Worm (Caenorhabditis elegans) whole organism, L3 larva: ENCODE measurements around the gene clec-149.

Experiments
- R02D3.7 ChIP-seq: fragments of 150-350 bp; optimal IDR thresholded peaks from 2 replicates; lab custom pipeline; 2014; ENCODE audit warnings: missing biosample characterization, missing genetic modification characterization
- ZK546.5 ChIP-seq: sonication (generic microtip); optimal IDR thresholded peaks from 2 replicates; lab custom pipeline; 2017; ENCODE audit warnings: missing biosample characterization, missing genetic modification characterization
- ama-1 ChIP-seq: fragments of 150-350 bp; optimal IDR thresholded peaks from 2 replicates; lab custom pipeline; 2018
- ceh-16 ChIP-seq: sonication (generic microtip); optimal IDR thresholded peaks from 2 replicates; lab custom pipeline; 2017; ENCODE audit warnings: missing biosample characterization, missing genetic modification characterization
- ceh-28 ChIP-seq: fragments of 150-350 bp; optimal IDR thresholded peaks from 2 replicates; lab custom pipeline; 2014; ENCODE audit warnings: missing biosample characterization, missing genetic modification reagents, missing genetic modification characterization
- ceh-82 ChIP-seq: fragments of 150-350 bp; optimal IDR thresholded peaks from 2 replicates; lab custom pipeline; 2014; ENCODE audit warnings: missing biosample characterization, missing genetic modification characterization
- ceh-9 ChIP-seq: sonication (generic microtip); optimal IDR thresholded peaks from 2 replicates; lab custom pipeline; 2018; ENCODE audit warnings: missing biosample characterization, missing genetic modification characterization
- daf-12 ChIP-seq: fragments of 150-350 bp; optimal IDR thresholded peaks from 2 replicates; lab custom pipeline; 2014; ENCODE audit warnings: missing biosample characterization, missing genetic modification reagents, missing genetic modification characterization
- egl-5 ChIP-seq: fragments of 150-350 bp; optimal IDR thresholded peaks from 2 replicates; lab custom pipeline; 2017; ENCODE audit warnings: missing biosample characterization, missing genetic modification reagents, missing genetic modification characterization, inconsistent platforms
- elt-1 ChIP-seq: fragments of 150-350 bp; optimal IDR thresholded peaks from 2 replicates; lab custom pipeline; 2014; ENCODE audit warnings: missing biosample characterization, missing genetic modification characterization
- elt-2 ChIP-seq: sonication (generic microtip); optimal IDR thresholded peaks from 2 replicates; lab custom pipeline; 2016; ENCODE audit warnings: missing genetic modification reagents, mild to moderate bottlenecking, missing genetic modification characterization, missing compliant biosample characterization
- elt-3 ChIP-seq, 3 experiments: fragments of 150-350 bp in 1 of 3; sonication (generic microtip) in 2 of 3; optimal IDR thresholded peaks; 2 replicates in 2 of 3; 4 replicates in 1 of 3; lab custom pipeline; 2014 to 2017; ENCODE audit warnings: missing biosample characterization in 3 of 3, missing genetic modification characterization in 3 of 3
- eor-1 ChIP-seq, 2 experiments: fragments of 150-350 bp; optimal IDR thresholded peaks; 2 replicates each; lab custom pipeline; 2014 to 2018; ENCODE audit warnings: missing biosample characterization in 2 of 2, missing genetic modification characterization in 2 of 2
- fkh-10 ChIP-seq: sonication (generic microtip); optimal IDR thresholded peaks from 2 replicates; lab custom pipeline; 2017; ENCODE audit warnings: missing biosample characterization, missing genetic modification reagents, missing genetic modification characterization
- hmg-11 ChIP-seq: sonication (generic microtip); optimal IDR thresholded peaks from 2 replicates; lab custom pipeline; 2016; ENCODE audit warnings: missing genetic modification characterization, missing compliant biosample characterization
- jun-1 ChIP-seq: fragments of 150-350 bp; optimal IDR thresholded peaks from 2 replicates; lab custom pipeline; 2014; ENCODE audit warnings: missing biosample characterization, missing genetic modification reagents, missing genetic modification characterization
- lin-15B ChIP-seq: fragments of 150-350 bp; optimal IDR thresholded peaks from 2 replicates; lab custom pipeline; 2014; ENCODE audit warnings: missing biosample characterization, missing genetic modification characterization
- lin-39 ChIP-seq: fragments of 150-350 bp; optimal IDR thresholded peaks from 2 replicates; lab custom pipeline; 2018; ENCODE audit warnings: missing biosample characterization, missing genetic modification reagents, missing genetic modification characterization
- lsy-12 ChIP-seq: sonication (generic microtip); optimal IDR thresholded peaks from 2 replicates; lab custom pipeline; 2016; ENCODE audit warnings: mild to moderate bottlenecking, missing genetic modification characterization, missing compliant biosample characterization
- mml-1 ChIP-seq: fragments of 150-350 bp; sonication (generic microtip); optimal IDR thresholded peaks from 3 replicates; lab custom pipeline; 2014; ENCODE audit warnings: missing biosample characterization, missing genetic modification characterization
- nfya-1 ChIP-seq: sonication (generic microtip); optimal IDR thresholded peaks from 2 replicates; lab custom pipeline; 2017; ENCODE audit warnings: missing genetic modification characterization, mild to moderate bottlenecking, missing compliant biosample characterization, antibody characterized with exemption, moderate library complexity; ENCODE audit not compliant: insufficient read depth
- nhr-23 ChIP-seq: fragments of 150-350 bp; optimal IDR thresholded peaks from 2 replicates; lab custom pipeline; 2014; ENCODE audit warnings: missing biosample characterization, missing genetic modification reagents, missing genetic modification characterization
- nhr-25 ChIP-seq: sonication (generic microtip); optimal IDR thresholded peaks from 2 replicates; lab custom pipeline; 2017; ENCODE audit warnings: missing biosample characterization, missing genetic modification characterization
- nhr-28 ChIP-seq: fragments of 150-350 bp; optimal IDR thresholded peaks from 2 replicates; lab custom pipeline; 2014; ENCODE audit warnings: missing biosample characterization, missing genetic modification characterization
- nhr-43 ChIP-seq: sonication (generic microtip); optimal IDR thresholded peaks from 2 replicates; lab custom pipeline; 2016; ENCODE audit warnings: mild to moderate bottlenecking, missing genetic modification characterization, missing compliant biosample characterization; ENCODE audit not compliant: poor library complexity, severe bottlenecking
- nhr-67 ChIP-seq: fragments of 150-350 bp; optimal IDR thresholded peaks from 2 replicates; lab custom pipeline; 2014; ENCODE audit warnings: missing biosample characterization, missing genetic modification characterization
- nhr-76 ChIP-seq: fragments of 150-350 bp; sonication (generic microtip); optimal IDR thresholded peaks from 5 replicates; lab custom pipeline; 2014; ENCODE audit warnings: missing biosample characterization, missing genetic modification characterization
- nhr-77 ChIP-seq: fragments of 150-350 bp; optimal IDR thresholded peaks from 2 replicates; lab custom pipeline; 2014; ENCODE audit warnings: missing biosample characterization, missing genetic modification characterization
- pha-4 ChIP-seq: fragments of 150-350 bp; optimal IDR thresholded peaks from 2 replicates; lab custom pipeline; 2014; ENCODE audit warnings: missing biosample characterization, missing genetic modification reagents, missing genetic modification characterization
- pqm-1 ChIP-seq: fragments of 150-350 bp; optimal IDR thresholded peaks from 2 replicates; lab custom pipeline; 2017; ENCODE audit warnings: missing biosample characterization, missing genetic modification characterization, inconsistent platforms
- sea-2 ChIP-seq: fragments of 150-350 bp; sonication (generic microtip); optimal IDR thresholded peaks from 4 replicates; lab custom pipeline; 2014; ENCODE audit warnings: missing biosample characterization, missing genetic modification reagents, missing genetic modification characterization
- tbx-2 ChIP-seq: sonication (generic microtip); optimal IDR thresholded peaks from 2 replicates; lab custom pipeline; 2016; ENCODE audit warnings: mild to moderate bottlenecking, missing genetic modification characterization, missing compliant biosample characterization
- unc-39 ChIP-seq: sonication (generic microtip); optimal IDR thresholded peaks from 4 replicates; lab custom pipeline; 2017; ENCODE audit warnings: missing biosample characterization, missing genetic modification characterization
- unc-62 ChIP-seq: fragments of 150-350 bp; sonication (generic microtip); optimal IDR thresholded peaks from 4 replicates; lab custom pipeline; 2014; ENCODE audit warnings: missing biosample characterization, missing genetic modification reagents, missing genetic modification characterization
- zag-1 ChIP-seq: fragments of 150-350 bp; optimal IDR thresholded peaks from 2 replicates; lab custom pipeline; 2014; ENCODE audit warnings: missing biosample characterization, missing genetic modification characterization
- ztf-11 ChIP-seq: fragments of 150-350 bp; optimal IDR thresholded peaks from 2 replicates; lab custom pipeline; 2014; ENCODE audit warnings: missing biosample characterization, missing genetic modification characterization
- ztf-4 ChIP-seq: fragments of 150-350 bp; optimal IDR thresholded peaks from 2 replicates; lab custom pipeline; 2014; ENCODE audit warnings: missing biosample characterization, missing genetic modification characterization

The clec-149 gene

DNA sequence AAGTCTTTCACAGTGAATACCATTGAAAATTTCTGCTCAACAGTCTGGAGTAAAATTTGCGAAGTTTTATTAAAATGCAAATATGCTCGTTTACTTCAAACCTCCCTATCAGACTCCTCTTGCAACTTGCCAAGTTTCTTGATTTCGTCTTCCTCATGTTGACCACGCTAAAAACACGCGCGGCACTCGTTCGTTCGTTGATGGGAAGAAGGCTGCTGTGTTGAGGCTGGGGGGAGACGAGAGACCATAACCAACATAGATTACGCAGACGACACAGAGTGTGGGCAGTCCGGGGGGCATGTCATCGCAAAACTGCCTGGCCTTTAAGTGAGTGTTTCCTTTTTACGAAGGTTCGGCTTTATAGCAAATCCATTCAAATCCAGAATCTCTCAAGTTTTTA lies 21.0 kb downstream of the clec-149 start (continued):
- TF ChIP-seq egl-5 (tag; lab: Kevin White, UChicago) (no peak), nhr-77 (tag; lab: Kevin White, UChicago) (no peak), ztf-11 (tag; lab: Kevin White, UChicago) (no peak), lsy-12 (tag; lab: Kevin White, UChicago) (no peak), zag-1 (tag; lab: Kevin White, UChicago) (no peak), elt-3 (tag; optimal IDR thresholded peaks at IDR 0.05; lab: Kevin White, UChicago) (no peak), nhr-43 (tag; lab: Kevin White, UChicago) (peak; percentile 43)

- TF ChIP-seq ceh-16 (tag; lab: Kevin White, UChicago): no peak
- peak; percentile 51 for TF ChIP-seq pha-4 (tag; lab: Kevin White, UChicago)
Measured at ce11 chrIII:844577-844976, 21.6 kb downstream of the clec-149 start.

DNA sequence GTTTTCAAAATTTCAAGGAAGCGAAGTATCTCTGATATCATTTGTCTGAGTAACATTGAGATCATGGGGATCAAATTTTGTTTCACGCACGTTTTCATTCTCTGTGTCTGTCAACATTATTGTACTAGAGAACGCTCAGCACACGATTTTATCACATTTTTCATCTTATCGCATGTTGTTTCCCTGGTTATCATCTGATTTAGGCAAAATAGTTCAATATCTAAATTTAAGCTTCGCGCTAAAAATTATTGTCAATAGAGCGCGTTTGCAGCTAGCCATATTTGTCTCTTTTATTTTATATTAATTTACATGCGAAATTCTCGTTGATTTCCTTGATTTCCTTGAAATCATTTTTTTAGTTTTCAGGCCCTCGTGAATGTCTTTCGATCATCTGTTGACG lies 22.5 kb downstream of the clec-149 start, which contains the start of gene K02F3.2:
Gene K02F3.2 (plus strand): TSS at position 357 of the 400 bp plus-strand sequence.
- TF ChIP-seq lin-15B (peak; percentile 28), nhr-25 (tag; lab: Kevin White, UChicago) (peak; percentile 4), elt-3 (tag; optimal IDR thresholded peaks at IDR 0.05; lab: Kevin White, UChicago) (no peak), R02D3.7 (no peak), jun-1 (tag; lab: Kevin White, UChicago) (peak; percentile 76), elt-1 (tag; lab: Kevin White, UChicago) (peak; percentile 53), ama-1 (lab: Kevin White, UChicago) (peak; percentile 45), unc-62 (GFP tag; lab: Kevin White, UChicago) (no peak), elt-2 (tag; lab: Kevin White, UChicago) (peak; percentile 71), nhr-43 (tag; lab: Kevin White, UChicago) (peak; percentile 80), lin-39 (tag; lab: Kevin White, UChicago) (no peak), pha-4 (tag; lab: Kevin White, UChicago) (peak; percentile 86), ztf-4 (tag; lab: Kevin White, UChicago) (no peak), hmg-11 (tag; lab: Kevin White, UChicago) (peak; percentile 12), pqm-1 (tag; lab: Kevin White, UChicago) (peak; percentile 84), nfya-1 (tag; lab: Kevin White, UChicago) (peak; percentile 30), ceh-28 (tag; lab: Kevin White, UChicago) (peak; percentile 12), nhr-23 (tag; lab: Kevin White, UChicago) (peak; percentile 65)

DNA sequence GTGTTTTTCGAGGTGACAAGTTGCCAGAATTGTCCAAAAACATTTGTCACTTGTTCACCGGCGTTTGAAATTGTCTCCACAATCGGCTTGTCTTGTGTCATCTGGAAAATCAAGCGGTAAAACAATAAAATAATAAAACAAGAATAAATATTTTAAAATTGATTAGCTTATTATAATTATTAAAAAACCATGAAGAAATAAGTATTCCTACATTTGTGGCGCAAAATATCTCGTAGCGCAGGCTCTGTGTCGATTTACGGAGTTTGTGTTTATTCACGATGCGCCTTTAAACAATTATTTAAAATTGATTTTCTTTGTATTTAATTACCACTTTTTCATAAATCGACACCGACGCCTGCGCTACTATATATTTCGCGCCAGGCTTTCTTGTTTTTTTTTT lies 29.3 kb downstream of the clec-149 start, which contains the start of gene moma-1:
Gene moma-1 (minus strand): TSS at position 101 of the 400 bp plus-strand sequence.
- TF ChIP-seq unc-39 (tag; lab: Kevin White, UChicago) (no peak), mml-1 (tag; lab: Kevin White, UChicago) (no peak), ZK546.5 (tag; lab: Kevin White, UChicago) (no peak), ztf-4 (tag; lab: Kevin White, UChicago) (no peak), elt-2 (tag; lab: Kevin White, UChicago) (no peak), daf-12 (tag; lab: Kevin White, UChicago) (no peak), ceh-9 (no peak), lsy-12 (tag; lab: Kevin White, UChicago) (no peak), ceh-82 (no peak), ztf-11 (tag; lab: Kevin White, UChicago) (no peak)

DNA sequence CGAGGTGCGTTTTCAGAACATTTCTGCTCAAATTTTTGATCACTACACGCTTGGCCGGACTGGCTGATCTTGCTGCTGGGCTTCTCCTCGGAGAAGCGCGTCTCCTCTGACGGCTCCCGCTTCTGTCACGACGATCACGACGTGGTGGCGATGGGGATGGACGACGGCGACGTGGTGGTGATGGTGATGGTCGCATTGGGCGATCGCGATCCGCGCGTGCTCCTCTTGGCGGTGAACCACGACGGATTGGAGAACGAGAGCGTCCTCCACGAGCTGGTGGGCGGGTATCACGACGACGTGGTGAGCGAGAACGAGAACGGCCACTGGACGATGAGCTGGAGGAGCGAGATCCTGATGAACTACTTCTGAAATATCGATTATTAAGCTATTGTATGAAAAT lies 30.4 kb downstream of the clec-149 start:
- TF ChIP-seq sea-2 (GFP tag; lab: Kevin White, UChicago) (no peak), nhr-76 (tag; lab: Kevin White, UChicago) (no peak), pha-4 (tag; lab: Kevin White, UChicago) (no peak), unc-62 (GFP tag; lab: Kevin White, UChicago) (no peak), nhr-67 (no peak), elt-3 (tag; optimal IDR thresholded peaks at IDR 0.05; lab: Kevin White, UChicago) (no peak), nhr-28 (no peak), daf-12 (tag; lab: Kevin White, UChicago) (no peak), fkh-10 (GFP tag; lab: Kevin White, UChicago) (no peak), ZK546.5 (tag; lab: Kevin White, UChicago) (no peak), ceh-9 (no peak), nhr-43 (tag; lab: Kevin White, UChicago) (no peak), tbx-2 (no peak), eor-1 (tag; optimal IDR thresholded peaks at IDR 0.05; lab: Kevin White, UChicago) (no peak), lin-15B (no peak), jun-1 (tag; lab: Kevin White, UChicago) (no peak), elt-2 (tag; lab: Kevin White, UChicago) (no peak)
